Worm (Caenorhabditis elegans) whole organism, young adult: ENCODE data around the gene M03F8.7.

Source experiments
- egrh-3 ChIP-seq: fragments of 200-800 bp; sonication (Bioruptor generic); IDR thresholded peaks from 2 replicates; pipeline ENCODE4 v1.3.6; 2022; ENCODE audit warnings: missing genetic modification reagents, missing genetic modification characterization, missing compliant biosample characterization
- ztf-22 ChIP-seq: fragments of 200-800 bp; sonication (Bioruptor generic); optimal IDR thresholded peaks from 2 replicates; lab custom pipeline; 2018; ENCODE audit warnings: mild to moderate bottlenecking, missing genetic modification characterization, moderate library complexity, missing compliant biosample characterization

- no peak for TF ChIP-seq ztf-22
- TF ChIP-seq egrh-3 = no peak
These were observed 15.0 kb upstream of the M03F8.7 start for ce11 chrV:5921761-5922160.
